Fruit fly (Drosophila melanogaster) whole organism, pupa: Measurements from ENCODE around the gene dsx.

Source experiments
- CG10348 ChIP-seq: fragments of 200-800 bp; sonication (Bioruptor generic); IDR thresholded peaks from 2 replicates; pipeline ENCODE4 v1.3.6; 2022; ENCODE audit warnings: missing biosample characterization, missing genetic modification characterization
- CG32121 ChIP-seq: fragments of 200-800 bp; sonication (Bioruptor generic); IDR thresholded peaks from 2 replicates; pipeline ENCODE4 v1.3.6; 2022; ENCODE audit warnings: missing biosample characterization, missing genetic modification characterization
- Ets98B ChIP-seq: fragments of 200-800 bp; sonication (Bioruptor generic); IDR thresholded peaks from 2 replicates; pipeline ENCODE4 v1.3.6; 2022; ENCODE audit warnings: missing biosample characterization, missing genetic modification characterization
- Pif1B ChIP-seq: fragments of 200-800 bp; sonication (Bioruptor generic); optimal IDR thresholded peaks from 3 replicates; lab custom pipeline; 2016; ENCODE audit warnings: missing biosample characterization, missing genetic modification characterization
- rn ChIP-seq: fragments of 200-800 bp; sonication (Bioruptor generic); IDR thresholded peaks from 2 replicates; pipeline ENCODE4 v1.3.6; 2022; ENCODE audit warnings: missing biosample characterization, missing genetic modification characterization

DNA sequence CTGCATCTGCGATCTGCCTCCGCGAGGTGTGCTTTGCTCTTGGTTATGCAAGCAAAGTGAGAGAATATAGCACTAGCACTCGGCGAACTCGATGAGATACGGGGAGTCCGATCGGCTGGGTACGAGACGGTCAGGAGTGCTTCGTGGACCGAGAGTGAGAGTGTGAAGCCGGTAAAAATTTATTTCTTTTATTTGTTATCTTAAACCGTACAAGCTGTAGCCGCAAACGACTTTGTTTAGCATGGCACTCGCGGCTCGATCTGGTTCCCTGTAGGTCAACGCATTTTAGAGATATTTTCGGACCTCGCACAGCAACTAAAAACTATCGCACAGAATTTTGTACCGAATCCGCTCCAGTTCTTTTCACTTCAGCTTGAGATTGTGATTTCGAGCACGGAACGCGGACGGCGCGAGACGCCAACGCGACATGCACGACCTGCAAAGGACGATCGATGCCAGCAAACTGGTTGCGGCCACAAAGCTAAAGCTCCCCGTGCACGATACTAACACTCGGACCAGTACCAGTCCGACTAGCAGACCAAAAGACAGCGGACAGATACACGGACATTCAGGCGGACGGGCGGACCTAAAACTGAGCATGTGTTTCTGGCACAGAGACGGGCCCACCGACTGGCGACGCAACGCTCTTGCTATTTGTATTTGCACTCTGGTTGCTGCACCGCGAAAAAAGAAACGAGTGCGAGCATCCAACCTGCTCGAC is 504 bp downstream of the dsx start:
- TF ChIP-seq Pif1B (GFP tag; lab: Kevin White, UChicago), result no peak
- no peak for TF ChIP-seq rn (GFP tag; lab: Robert Waterston, UW)
- no peak for TF ChIP-seq CG10348 (GFP tag; lab: Robert Waterston, UW)
- TF ChIP-seq Ets98B (GFP tag; lab: Robert Waterston, UW), result peak; percentile 30; the same call in 1 of the 2 replicates
- peak; percentile 12; the same call in 1 of the 2 replicates for TF ChIP-seq CG32121 (GFP tag; lab: Robert Waterston, UW)
